Fruit fly (Drosophila melanogaster): Measurements from ENCODE around the gene Hk.
A peak's percentile ranks its signal among the peaks of the same experiment; 100 is the strongest.

Gene Hk

dm6 chrX:10219955-10220354 lies 43.3 kb downstream of the Hk start, which contains the start of gene CG34408 (continued):
- TF ChIP-seq Camta (GFP tag; optimal IDR thresholded peaks at IDR 0.05) (no peak), Opbp (GFP tag; IDR thresholded peaks at IDR 0.05; ENCODE audit: partially characterized antibody) (peak; percentile 33; the same call in 1 of the 3 replicates), MESR4 (GFP tag; optimal IDR thresholded peaks at IDR 0.05) (peak; percentile 69), disco-r (GFP tag; optimal IDR thresholded peaks at IDR 0.05) (no peak), Taf1 (GFP tag; IDR thresholded peaks at IDR 0.05) (no peak), CG17829 (tag; optimal IDR thresholded peaks at IDR 0.05) (no peak), Med (GFP tag) (peak; percentile 43), ase (GFP tag; IDR thresholded peaks at IDR 0.05) (no peak), schlank (tag; optimal IDR thresholded peaks at IDR 0.05) (no peak), Aef1 (GFP tag; IDR thresholded peaks at IDR 0.05) (no peak), maf-S (GFP tag; optimal IDR thresholded peaks at IDR 0.05) (no peak), jumu (GFP tag; optimal IDR thresholded peaks at IDR 0.05) (no peak), E2f2 (GFP tag; IDR thresholded peaks at IDR 0.05) (peak; percentile 42; the same call in 1 of the 2 replicates), gro (GFP tag; optimal IDR thresholded peaks at IDR 0.05) (no peak), CG10267 (tag; optimal IDR thresholded peaks at IDR 0.05) (peak; percentile 90), CG12219 (GFP tag; optimal IDR thresholded peaks at IDR 0.05) (no peak), D19A (tag; optimal IDR thresholded peaks at IDR 0.05) (no peak), Rx (GFP tag; IDR thresholded peaks at IDR 0.05) (no peak), peb (GFP tag; IDR thresholded peaks at IDR 0.05) (no peak), Sox102F (GFP tag; optimal IDR thresholded peaks at IDR 0.05) (no peak), croc (GFP tag; conservative IDR thresholded peaks at IDR 0.05) (no peak)

dm6 chrX:10219039-10219438 lies 44.2 kb downstream of the Hk start, which contains the start of gene CG15308:
CG15308 (minus strand) TSS chrX:10219139.
- TF ChIP-seq Med (GFP tag) (no peak), insv (GFP tag; optimal IDR thresholded peaks at IDR 0.05) (no peak), ttk (GFP tag; IDR thresholded peaks at IDR 0.05) (no peak), E2f2 (GFP tag; IDR thresholded peaks at IDR 0.05) (no peak), Hmx (GFP tag; optimal IDR thresholded peaks at IDR 0.05) (no peak), CG3281 (GFP tag; optimal IDR thresholded peaks at IDR 0.05) (no peak), CG11723 (GFP tag; optimal IDR thresholded peaks at IDR 0.05) (no peak), CG7987 (GFP tag; optimal IDR thresholded peaks at IDR 0.05) (no peak), Ada2b (GFP tag; IDR thresholded peaks at IDR 0.05) (no peak), ATbp (GFP tag; optimal IDR thresholded peaks at IDR 0.05) (no peak), CG11560 (tag; IDR thresholded peaks at IDR 0.05) (no peak), Six4 (GFP tag; optimal IDR thresholded peaks at IDR 0.05) (no peak), Dek (tag; optimal IDR thresholded peaks at IDR 0.05) (no peak)

dm6 chrX:10216634-10217239 lies 46.5 kb downstream of the Hk start, which contains the start of gene CG2962:
CG2962 (minus strand) TSS chrX:10216642.
- TF ChIP-seq CG10654 (GFP tag; optimal IDR thresholded peaks at IDR 0.05) (no peak), abd-A (tag; optimal IDR thresholded peaks at IDR 0.05) (peak; percentile 48), prd (optimal IDR thresholded peaks at IDR 0.05) (no peak), prd (GFP tag; IDR thresholded peaks at IDR 0.05) (no peak), sd (tag; optimal IDR thresholded peaks at IDR 0.05) (peak; percentile 57), Blimp-1 (GFP tag; optimal IDR thresholded peaks at IDR 0.05) (peak; percentile 94), CG3163 (GFP tag; optimal IDR thresholded peaks at IDR 0.05) (no peak)

Measured in whole organism, embryonic.